Worm (Caenorhabditis elegans) whole organism, L4 larva: ENCODE measurements around the gene gmeb-3.

ENCODE experiments used
- F10B5.3 ChIP-seq: sonication (generic microtip); optimal IDR thresholded peaks from 2 replicates; lab custom pipeline; 2016; ENCODE audit warnings: mild to moderate bottlenecking, missing genetic modification characterization, missing compliant biosample characterization
- ceh-44 ChIP-seq: fragments of 200-800 bp; sonication (Bioruptor generic); IDR thresholded peaks from 2 replicates; pipeline ENCODE4 v1.3.6; 2022; ENCODE audit warnings: missing genetic modification reagents, missing genetic modification characterization, missing compliant biosample characterization
- lin-39 ChIP-seq: fragments of 150-350 bp; optimal IDR thresholded peaks from 2 replicates; lab custom pipeline; 2014; ENCODE audit warnings: missing biosample characterization, missing genetic modification reagents, missing genetic modification characterization
- nhr-41 ChIP-seq: fragments of 200-800 bp; sonication (Bioruptor generic); IDR thresholded peaks from 2 replicates; pipeline ENCODE4 v1.3.6; 2022; ENCODE audit warnings: missing genetic modification reagents, missing genetic modification characterization, missing compliant biosample characterization
- rbr-2 ChIP-seq: sonication (generic microtip); optimal IDR thresholded peaks from 2 replicates; lab custom pipeline; 2016; ENCODE audit warnings: missing genotype, missing genetic modification characterization, missing compliant biosample characterization

DNA sequence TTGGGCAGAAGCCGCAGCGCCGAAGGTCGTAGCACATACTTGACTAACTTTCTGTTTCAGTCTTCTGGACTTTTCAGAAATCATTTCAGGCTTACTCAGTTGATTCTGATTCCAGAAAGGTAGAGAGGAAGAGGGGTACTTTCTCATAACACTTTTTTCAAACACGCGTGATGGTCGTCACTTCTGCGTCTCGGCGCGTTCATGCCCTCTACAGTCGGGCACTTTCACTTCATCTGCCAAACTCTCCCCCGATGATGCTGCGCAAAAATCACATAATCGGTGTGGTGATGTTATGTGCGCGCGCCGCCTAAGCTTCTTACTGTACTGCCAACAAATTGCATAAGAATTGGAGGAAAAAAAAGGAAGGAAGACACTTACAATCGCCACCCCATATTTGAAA lies 39.3 kb downstream of the gmeb-3 start:
- TF ChIP-seq F10B5.3 (no peak), lin-39 (no peak), nhr-41 (GFP tag; lab: Robert Waterston, UW) (no peak), rbr-2 (no peak), ceh-44 (GFP tag; lab: Robert Waterston, UW) (no peak)
